Worm (Caenorhabditis elegans) whole organism, young adult: Measurements from ENCODE around the gene Y53C12A.3.
A peak's percentile ranks its signal among the peaks of the same experiment; 100 is the strongest.

Experiments
- B0035.1 ChIP-seq: sonication (generic microtip); optimal IDR thresholded peaks from 2 replicates; lab custom pipeline; 2016; ENCODE audit warnings: missing genetic modification characterization, mild to moderate bottlenecking, missing compliant biosample characterization, missing genotype, missing genetic modification reagents
- C17E4.6 ChIP-seq: fragments of 200-800 bp; sonication (Bioruptor generic); IDR thresholded peaks from 2 replicates; pipeline ENCODE4 v1.3.6; 2022; ENCODE audit warnings: missing genetic modification reagents, missing genetic modification characterization, missing compliant biosample characterization
- D2030.7 ChIP-seq: fragments of 200-800 bp; sonication (Bioruptor generic); IDR thresholded peaks from 2 replicates; pipeline ENCODE4 v1.3.6; 2022; ENCODE audit warnings: missing genetic modification reagents, missing genetic modification characterization, missing compliant biosample characterization
- F22D6.2 ChIP-seq: sonication (generic microtip); optimal IDR thresholded peaks from 2 replicates; lab custom pipeline; 2016; ENCODE audit warnings: mild to moderate bottlenecking, missing genetic modification characterization, missing compliant biosample characterization
- F23B12.7 ChIP-seq: sonication (generic microtip); optimal IDR thresholded peaks from 2 replicates; lab custom pipeline; 2017; ENCODE audit warnings: missing genetic modification characterization, mild to moderate bottlenecking, missing compliant biosample characterization, antibody characterized with exemption, moderate library complexity; ENCODE audit not compliant: insufficient read depth
- K11D2.4 ChIP-seq: fragments of 200-800 bp; sonication (Bioruptor generic); IDR thresholded peaks from 2 replicates; pipeline ENCODE4 v1.3.6; 2022; ENCODE audit warnings: missing genetic modification reagents, missing genetic modification characterization, missing compliant biosample characterization
- K12H6.12 ChIP-seq: fragments of 200-800 bp; sonication (Bioruptor generic); optimal IDR thresholded peaks from 2 replicates; lab custom pipeline; 2018; ENCODE audit warnings: mild to moderate bottlenecking, missing genetic modification characterization, missing compliant biosample characterization
- akir-1 ChIP-seq: fragments of 200-800 bp; sonication (Bioruptor generic); optimal IDR thresholded peaks from 2 replicates; lab custom pipeline; 2018; ENCODE audit warnings: mild to moderate bottlenecking, missing genetic modification characterization, moderate library complexity, missing compliant biosample characterization
- ama-1 ChIP-seq, 3 experiments: fragments of 150-350 bp in 1 of 3; sonication (generic microtip) in 2 of 3; optimal IDR thresholded peaks; 2 replicates each; lab custom pipeline; 2014 to 2018; ENCODE audit warnings: missing biosample characterization in 2 of 3, missing genetic modification characterization in 2 of 3, missing genetic modification reagents in 2 of 3
- attf-5 ChIP-seq: fragments of 200-800 bp; sonication (Bioruptor generic); optimal IDR thresholded peaks from 2 replicates; lab custom pipeline; 2018; ENCODE audit warnings: mild to moderate bottlenecking, missing genetic modification characterization, missing compliant biosample characterization
- attf-6 ChIP-seq: fragments of 200-800 bp; sonication (Bioruptor generic); IDR thresholded peaks from 2 replicates; pipeline ENCODE4 v1.3.6; 2022; ENCODE audit warnings: missing genetic modification reagents, missing genetic modification characterization, missing compliant biosample characterization
- cebp-1 ChIP-seq, 2 experiments: fragments of 200-800 bp in 1 of 2; sonication (Bioruptor generic) in 1 of 2; sonication (generic microtip) in 1 of 2; IDR thresholded peaks in 1 of 2; optimal IDR thresholded peaks in 1 of 2; 2 replicates each; pipeline versions ENCODE4 v1.3.6 to Lab custom; 2017 to 2022; ENCODE audit warnings: missing compliant biosample characterization in 2 of 2, missing genetic modification characterization in 2 of 2, mild to moderate bottlenecking in 1 of 2, missing genetic modification reagents in 1 of 2, moderate library complexity in 1 of 2
- ceh-100 ChIP-seq: fragments of 200-800 bp; sonication (Bioruptor generic); IDR thresholded peaks from 2 replicates; pipeline ENCODE4 v1.3.6; 2022; ENCODE audit warnings: missing genetic modification reagents, missing genetic modification characterization, missing compliant biosample characterization
- ceh-27 ChIP-seq: fragments of 200-800 bp; sonication (Bioruptor generic); optimal IDR thresholded peaks from 2 replicates; lab custom pipeline; 2018; ENCODE audit warnings: mild to moderate bottlenecking, missing genetic modification characterization, moderate library complexity, missing compliant biosample characterization
- dox-1 ChIP-seq: fragments of 200-800 bp; sonication (Bioruptor generic); IDR thresholded peaks from 2 replicates; pipeline ENCODE4 v1.3.6; 2022; ENCODE audit warnings: missing genetic modification reagents, missing genetic modification characterization, missing compliant biosample characterization
- efl-1 ChIP-seq: fragments of 150-350 bp; optimal IDR thresholded peaks from 2 replicates; lab custom pipeline; 2014; ENCODE audit warnings: missing biosample characterization, missing genetic modification reagents, missing genetic modification characterization
- egrh-3 ChIP-seq: fragments of 200-800 bp; sonication (Bioruptor generic); IDR thresholded peaks from 2 replicates; pipeline ENCODE4 v1.3.6; 2022; ENCODE audit warnings: missing genetic modification reagents, missing genetic modification characterization, missing compliant biosample characterization
- fkh-3 ChIP-seq: sonication (generic microtip); optimal IDR thresholded peaks from 2 replicates; lab custom pipeline; 2016; ENCODE audit warnings: mild to moderate bottlenecking, missing genetic modification characterization, missing compliant biosample characterization
- him-1 ChIP-seq: sonication (generic microtip); optimal IDR thresholded peaks from 2 replicates; lab custom pipeline; 2016; ENCODE audit warnings: missing genotype, missing genetic modification reagents, missing genetic modification characterization, missing compliant biosample characterization
- hmg-1.2 ChIP-seq: fragments of 200-800 bp; sonication (Bioruptor generic); IDR thresholded peaks from 2 replicates; pipeline ENCODE4 v1.3.6; 2022; ENCODE audit warnings: missing genetic modification reagents, missing genetic modification characterization, missing compliant biosample characterization
- hsf-1 ChIP-seq: fragments of 200-800 bp; sonication (Bioruptor generic); IDR thresholded peaks from 2 replicates; pipeline ENCODE4 v1.3.6; 2022; ENCODE audit warnings: missing genetic modification reagents, missing genetic modification characterization, missing compliant biosample characterization
- lag-1 ChIP-seq: fragments of 200-800 bp; sonication (Bioruptor generic); IDR thresholded peaks from 2 replicates; pipeline ENCODE4 v1.3.6; 2022; ENCODE audit warnings: missing genetic modification reagents, missing genetic modification characterization, missing compliant biosample characterization
- lin-54 ChIP-seq: fragments of 200-800 bp; sonication (Bioruptor generic); optimal IDR thresholded peaks from 2 replicates; lab custom pipeline; 2018; ENCODE audit warnings: mild to moderate bottlenecking, missing genetic modification characterization, missing compliant biosample characterization
- lsl-1 ChIP-seq: fragments of 200-800 bp; sonication (Bioruptor generic); optimal IDR thresholded peaks from 2 replicates; lab custom pipeline; 2018; ENCODE audit warnings: mild to moderate bottlenecking, missing genetic modification characterization, moderate library complexity, missing compliant biosample characterization
- lsy-27 ChIP-seq: sonication (generic microtip); optimal IDR thresholded peaks from 2 replicates; lab custom pipeline; 2017; ENCODE audit warnings: missing genetic modification characterization, mild to moderate bottlenecking, missing compliant biosample characterization, antibody characterized with exemption, missing genotype, borderline replicate concordance; ENCODE audit not compliant: insufficient read depth
- madf-6 ChIP-seq: fragments of 200-800 bp; sonication (Bioruptor generic); IDR thresholded peaks from 2 replicates; pipeline ENCODE4 v1.3.6; 2022; ENCODE audit warnings: missing genetic modification reagents, missing genetic modification characterization, missing compliant biosample characterization
- madf-8 ChIP-seq: fragments of 200-800 bp; sonication (Bioruptor generic); conservative IDR thresholded peaks from 2 replicates; pipeline ENCODE4 v1.3.6; 2022; ENCODE audit warnings: missing genetic modification reagents, missing genetic modification characterization, missing compliant biosample characterization
- mcd-1 ChIP-seq: fragments of 200-800 bp; sonication (Bioruptor generic); IDR thresholded peaks from 2 replicates; pipeline ENCODE4 v1.3.6; 2022; ENCODE audit warnings: missing genetic modification reagents, missing genetic modification characterization, missing compliant biosample characterization
- mxl-1 ChIP-seq: sonication (generic microtip); optimal IDR thresholded peaks from 2 replicates; lab custom pipeline; 2016; ENCODE audit warnings: missing genetic modification characterization, missing compliant biosample characterization
- nfya-1 ChIP-seq: sonication (generic microtip); optimal IDR thresholded peaks from 2 replicates; lab custom pipeline; 2017; ENCODE audit warnings: antibody characterized with exemption, missing compliant biosample characterization, missing genetic modification characterization, borderline replicate concordance; ENCODE audit not compliant: insufficient read depth
- nhr-179 ChIP-seq: sonication (generic microtip); optimal IDR thresholded peaks from 2 replicates; lab custom pipeline; 2016; ENCODE audit warnings: mild to moderate bottlenecking, missing genetic modification characterization, missing compliant biosample characterization
- pbrm-1 ChIP-seq: fragments of 200-800 bp; sonication (Bioruptor generic); IDR thresholded peaks from 2 replicates; pipeline ENCODE4 v1.3.6; 2022; ENCODE audit warnings: missing genetic modification reagents, missing genetic modification characterization, missing compliant biosample characterization
- pha-4 ChIP-seq: fragments of 150-350 bp; sonication (generic microtip); optimal IDR thresholded peaks from 2 replicates; lab custom pipeline; 2014; ENCODE audit warnings: missing biosample characterization, missing genetic modification reagents, missing genetic modification characterization
- snpc-1.3 ChIP-seq: sonication (generic microtip); optimal IDR thresholded peaks from 2 replicates; lab custom pipeline; 2017; ENCODE audit warnings: missing genetic modification characterization, mild to moderate bottlenecking, missing compliant biosample characterization, antibody characterized with exemption, moderate library complexity, missing genotype, missing genetic modification reagents; ENCODE audit not compliant: insufficient read depth
- snpc-3.4 ChIP-seq: sonication (generic microtip); optimal IDR thresholded peaks from 2 replicates; lab custom pipeline; 2017; ENCODE audit warnings: missing genetic modification characterization, mild to moderate bottlenecking, missing compliant biosample characterization, antibody characterized with exemption, moderate library complexity, missing genotype, missing genetic modification reagents
- snpc-4 ChIP-seq, 5 experiments: fragments of 150-350 bp in 1 of 5; sonication (generic microtip) in 4 of 5; optimal IDR thresholded peaks; 2 replicates each; lab custom pipeline; 2014 to 2018; ENCODE audit warnings: missing genetic modification characterization in 5 of 5, missing biosample characterization in 3 of 5, antibody characterized with exemption in 2 of 5, mild to moderate bottlenecking in 2 of 5, missing compliant biosample characterization in 2 of 5, missing genotype in 2 of 5, moderate library complexity in 2 of 5, missing genetic modification reagents in 1 of 5
- somi-1 ChIP-seq: fragments of 200-800 bp; sonication (Bioruptor generic); optimal IDR thresholded peaks from 2 replicates; lab custom pipeline; 2018; ENCODE audit warnings: mild to moderate bottlenecking, missing genetic modification characterization, missing compliant biosample characterization
- unc-62 ChIP-seq: fragments of 150-350 bp; optimal IDR thresholded peaks from 2 replicates; lab custom pipeline; 2014; ENCODE audit warnings: missing biosample characterization, missing genetic modification reagents, missing genetic modification characterization
- xnd-1 ChIP-seq: sonication (generic microtip); optimal IDR thresholded peaks from 2 replicates; lab custom pipeline; 2016; ENCODE audit warnings: missing genotype, missing genetic modification reagents, missing genetic modification characterization, missing compliant biosample characterization
- ztf-28 ChIP-seq: fragments of 200-800 bp; sonication (Bioruptor generic); IDR thresholded peaks from 2 replicates; pipeline ENCODE4 v1.3.6; 2022; ENCODE audit warnings: missing genetic modification reagents, missing genetic modification characterization, missing compliant biosample characterization

Gene Y53C12A.3

DNA sequence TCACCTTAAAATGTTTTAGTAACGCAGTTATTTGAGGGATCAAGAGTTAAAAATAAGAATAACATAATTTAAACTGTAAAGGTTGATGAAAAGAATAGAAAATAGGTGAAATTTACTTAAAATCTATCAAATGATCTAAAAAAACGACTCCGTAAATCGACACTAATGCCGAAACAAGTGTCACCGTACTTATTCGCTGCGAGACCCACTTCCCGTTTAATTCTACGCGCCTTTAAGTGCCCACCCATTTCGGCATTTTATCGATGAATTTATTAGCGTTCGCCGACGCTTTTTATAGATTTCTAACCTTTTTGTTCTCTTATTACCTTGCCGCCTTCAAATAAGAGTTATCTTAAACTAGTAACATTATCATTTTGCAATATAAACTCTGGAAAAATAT is 40.0 kb upstream of the Y53C12A.3 start, which contains the start of the genes Y53C12B.1 and nos-3 (continued):
- peak; percentile 7 for TF ChIP-seq snpc-4 (GFP tag; optimal IDR thresholded peaks at IDR 0.05; lab: Kevin White, UChicago)
- TF ChIP-seq snpc-4 (tag; optimal IDR thresholded peaks at IDR 0.05; lab: Kevin White, UChicago), result peak in 3 of 4 experiments; percentile 26 to 72 (median 49)
- no peak for TF ChIP-seq mxl-1 (tag; lab: Kevin White, UChicago)
- no peak for TF ChIP-seq ztf-28 (GFP tag; lab: Robert Waterston, UW)
- peak; percentile 56 for TF ChIP-seq lin-54
- peak; percentile 17 for TF ChIP-seq efl-1 (GFP tag; lab: Kevin White, UChicago)
- peak; percentile 65 for TF ChIP-seq snpc-1.3 (tag; lab: Kevin White, UChicago)
- TF ChIP-seq ceh-100 (GFP tag; lab: Robert Waterston, UW), result no peak
- TF ChIP-seq dox-1 (GFP tag; lab: Robert Waterston, UW), result peak; percentile 59; the same call in 1 of the 2 replicates
- TF ChIP-seq hmg-1.2 (GFP tag; lab: Robert Waterston, UW), result peak; percentile 40; the same call in 1 of the 2 replicates
- TF ChIP-seq egrh-3 (GFP tag; lab: Robert Waterston, UW), result no peak
- peak; percentile 90 for TF ChIP-seq lsl-1 (GFP tag; lab: Kevin White, UChicago)
- no peak for TF ChIP-seq attf-6 (GFP tag; lab: Robert Waterston, UW)
- no peak for TF ChIP-seq cebp-1 (GFP tag; IDR thresholded peaks at IDR 0.05; lab: Robert Waterston, UW)
- TF ChIP-seq cebp-1 (tag; optimal IDR thresholded peaks at IDR 0.05; lab: Kevin White, UChicago), result peak; percentile 39
- no peak for TF ChIP-seq lag-1 (GFP tag; lab: Robert Waterston, UW)
- TF ChIP-seq snpc-3.4 (tag; lab: Kevin White, UChicago), result no peak
- TF ChIP-seq nhr-179 (tag; lab: Kevin White, UChicago), result no peak
- no peak for TF ChIP-seq xnd-1
- no peak for TF ChIP-seq unc-62
- TF ChIP-seq K11D2.4 (GFP tag; lab: Robert Waterston, UW), result no peak
- no peak for TF ChIP-seq hsf-1 (GFP tag; lab: Robert Waterston, UW)
- peak; percentile 41 for TF ChIP-seq ceh-27 (GFP tag; lab: Kevin White, UChicago)
- TF ChIP-seq D2030.7 (GFP tag; lab: Robert Waterston, UW), result peak; percentile 57; the same call in 1 of the 2 replicates
- peak; percentile 19 for TF ChIP-seq K12H6.12 (tag; lab: Kevin White, UChicago)
- peak; percentile 50 for TF ChIP-seq attf-5
- no peak for TF ChIP-seq madf-8
- TF ChIP-seq mcd-1 (GFP tag; lab: Robert Waterston, UW), result peak; percentile 56
- TF ChIP-seq B0035.1, result no peak
- peak; percentile 6 for TF ChIP-seq pha-4 (tag; lab: Kevin White, UChicago)
- peak; percentile 25 for TF ChIP-seq F23B12.7 (tag; lab: Kevin White, UChicago)
- peak; percentile 66 for TF ChIP-seq pbrm-1
- TF ChIP-seq fkh-3 (tag; lab: Kevin White, UChicago), result no peak
- no peak for TF ChIP-seq somi-1 (GFP tag; lab: Kevin White, UChicago)
- TF ChIP-seq lsy-27 (tag; lab: Kevin White, UChicago), result no peak
- no peak for TF ChIP-seq nfya-1
- TF ChIP-seq F22D6.2 (tag; lab: Kevin White, UChicago), result no peak

DNA sequence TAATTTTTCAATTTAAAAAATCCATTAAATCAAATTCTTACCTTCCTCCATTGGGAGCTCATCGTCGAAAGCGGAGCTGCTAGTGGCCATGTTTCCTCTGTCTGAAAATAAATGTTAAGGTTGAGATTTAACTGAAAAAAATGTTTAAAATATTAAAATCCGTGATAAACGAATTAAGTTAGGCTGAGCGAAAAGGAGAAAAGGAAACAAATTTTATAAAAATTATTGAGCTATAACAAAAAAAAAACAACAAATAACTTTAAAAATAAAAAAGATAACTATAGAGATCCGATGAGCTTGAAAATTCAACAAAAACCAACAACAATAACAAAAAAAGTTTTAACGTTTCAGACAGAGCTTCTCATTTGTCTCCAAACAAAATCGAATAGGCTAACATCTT is 36.7 kb upstream of the Y53C12A.3 start, which contains the start of gene pno-1:
TSS of gene pno-1 (minus strand) at position 101 of the 400 bp plus-strand sequence.
- TF ChIP-seq C17E4.6 (GFP tag; lab: Robert Waterston, UW), result no peak
- TF ChIP-seq D2030.7 (GFP tag; lab: Robert Waterston, UW), result no peak
- no peak for TF ChIP-seq ama-1 (optimal IDR thresholded peaks at IDR 0.05; lab: Kevin White, UChicago)
- TF ChIP-seq ama-1 (GFP tag; optimal IDR thresholded peaks at IDR 0.05; lab: Kevin White, UChicago), result peak in 1 of 2 experiments; percentile 14
- TF ChIP-seq madf-6, result peak; percentile 41; the same call in 1 of the 2 replicates
- TF ChIP-seq snpc-3.4 (tag; lab: Kevin White, UChicago), result no peak
- TF ChIP-seq him-1 (tag; lab: Kevin White, UChicago), result no peak
- no peak for TF ChIP-seq akir-1 (GFP tag; lab: Kevin White, UChicago)
